Worm (Caenorhabditis elegans) whole organism, L4 larva: ENCODE measurements around the gene K05F6.14.
"Not testable (repeated sequence)": the region's sequence is repeated elsewhere in the genome, so short reads cannot be mapped to it uniquely, and the experiment has no call there.

ENCODE experiments used
- D1046.2 ChIP-seq: fragments of 200-800 bp; sonication (Bioruptor generic); IDR thresholded peaks from 2 replicates; pipeline ENCODE4 v1.3.6; 2022; ENCODE audit warnings: missing genetic modification characterization, missing compliant biosample characterization
- F26F4.8 ChIP-seq: fragments of 200-800 bp; sonication (Bioruptor generic); conservative IDR thresholded peaks from 2 replicates; pipeline ENCODE4 v1.3.6; 2022; ENCODE audit warnings: missing genetic modification characterization, missing compliant biosample characterization
- F37D6.2 ChIP-seq: sonication (generic microtip); optimal IDR thresholded peaks from 2 replicates; lab custom pipeline; 2016; ENCODE audit warnings: mild to moderate bottlenecking, missing genetic modification characterization, missing compliant biosample characterization
- F44E2.7 ChIP-seq: fragments of 200-800 bp; sonication (Bioruptor generic); IDR thresholded peaks from 2 replicates; pipeline ENCODE4 v2.1.2; 2022; ENCODE audit warnings: missing genetic modification characterization, missing compliant biosample characterization
- F49E8.2 ChIP-seq: sonication (generic microtip); optimal IDR thresholded peaks from 2 replicates; lab custom pipeline; 2016; ENCODE audit warnings: missing compliant biosample characterization, mild to moderate bottlenecking, missing genetic modification characterization, borderline replicate concordance
- T26A8.4 ChIP-seq: fragments of 200-800 bp; sonication (Bioruptor generic); IDR thresholded peaks from 2 replicates; pipeline ENCODE4 v1.3.6; 2022; ENCODE audit warnings: missing genetic modification characterization, missing compliant biosample characterization
- Y75B8A.6 ChIP-seq: fragments of 200-800 bp; sonication (Bioruptor generic); IDR thresholded peaks from 2 replicates; pipeline ENCODE4 v1.3.6; 2022; ENCODE audit warnings: missing genetic modification reagents, missing genetic modification characterization, missing compliant biosample characterization
- aha-1 ChIP-seq: fragments of 150-350 bp; peaks from one replicate; lab custom pipeline; 2014; ENCODE audit warnings: missing biosample characterization, missing genetic modification characterization
- aly-2 ChIP-seq: sonication (generic microtip); optimal IDR thresholded peaks from 2 replicates; lab custom pipeline; 2018; ENCODE audit warnings: missing biosample characterization, missing genetic modification characterization
- ama-1 ChIP-seq: fragments of 150-350 bp; optimal IDR thresholded peaks from 2 replicates; lab custom pipeline; 2014; ENCODE audit warnings: inconsistent platforms, mixed read lengths
- daf-16 ChIP-seq, 3 experiments: sonication (generic microtip); optimal IDR thresholded peaks; 2 replicates each; lab custom pipeline; 2016 to 2017; ENCODE audit warnings: missing genetic modification characterization in 3 of 3, missing genetic modification reagents in 3 of 3, mild to moderate bottlenecking in 2 of 3, missing compliant biosample characterization in 2 of 3, missing biosample characterization in 1 of 3, moderate library complexity in 1 of 3
- egl-27 ChIP-seq: sonication (generic microtip); optimal IDR thresholded peaks from 3 replicates; lab custom pipeline; 2017; ENCODE audit warnings: missing biosample characterization, missing genetic modification reagents, missing genetic modification characterization
- egl-43 ChIP-seq: fragments of 200-800 bp; sonication (Bioruptor generic); IDR thresholded peaks from 2 replicates; pipeline ENCODE4 v1.3.6; 2022; ENCODE audit warnings: missing genetic modification reagents, missing genetic modification characterization, missing compliant biosample characterization
- fkh-10 ChIP-seq: fragments of 150-350 bp; optimal IDR thresholded peaks from 2 replicates; lab custom pipeline; 2014; ENCODE audit warnings: missing biosample characterization, missing genetic modification reagents, missing genetic modification characterization
- hlh-30 ChIP-seq: sonication (generic microtip); optimal IDR thresholded peaks from 2 replicates; lab custom pipeline; 2017; ENCODE audit warnings: antibody characterized with exemption, mild to moderate bottlenecking, missing genetic modification characterization, missing compliant biosample characterization; ENCODE audit not compliant: insufficient read depth
- lin-1 ChIP-seq: fragments of 200-800 bp; sonication (Bioruptor generic); IDR thresholded peaks from 2 replicates; pipeline ENCODE4 v1.3.6; 2022; ENCODE audit warnings: missing genetic modification reagents, missing genetic modification characterization, missing compliant biosample characterization
- lin-13 ChIP-seq: fragments of 150-350 bp; optimal IDR thresholded peaks from 2 replicates; lab custom pipeline; 2014; ENCODE audit warnings: missing biosample characterization, missing genetic modification reagents, missing genetic modification characterization
- lin-38 ChIP-seq: fragments of 200-800 bp; sonication (Bioruptor generic); IDR thresholded peaks from 2 replicates; pipeline ENCODE4 v1.3.6; 2022; ENCODE audit warnings: missing genetic modification reagents, missing genetic modification characterization, missing compliant biosample characterization
- madf-5 ChIP-seq, 2 experiments: fragments of 200-800 bp; sonication (Bioruptor generic); IDR thresholded peaks; 2 replicates each; pipeline ENCODE4 v1.3.6; 2022; ENCODE audit warnings: missing compliant biosample characterization in 2 of 2, missing genetic modification characterization in 2 of 2
- nhr-11 ChIP-seq: fragments of 150-350 bp; optimal IDR thresholded peaks from 2 replicates; lab custom pipeline; 2014; ENCODE audit warnings: missing biosample characterization, missing genetic modification characterization
- nhr-237 ChIP-seq: sonication (generic microtip); optimal IDR thresholded peaks from 2 replicates; lab custom pipeline; 2017; ENCODE audit warnings: missing biosample characterization, missing genetic modification characterization
- nhr-42 ChIP-seq: fragments of 200-800 bp; sonication (Bioruptor generic); IDR thresholded peaks from 2 replicates; pipeline ENCODE4 v1.3.6; 2022; ENCODE audit warnings: missing genetic modification characterization, missing compliant biosample characterization
- nhr-77 ChIP-seq: fragments of 150-350 bp; optimal IDR thresholded peaks from 2 replicates; lab custom pipeline; 2014; ENCODE audit warnings: missing biosample characterization, missing genetic modification characterization
- php-3 ChIP-seq: fragments of 200-800 bp; sonication (Bioruptor generic); IDR thresholded peaks from 2 replicates; pipeline ENCODE4 v1.3.6; 2022; ENCODE audit warnings: missing genetic modification reagents, missing genetic modification characterization, missing compliant biosample characterization
- skn-1 ChIP-seq: fragments of 150-350 bp; optimal IDR thresholded peaks from 2 replicates; lab custom pipeline; 2014; ENCODE audit warnings: missing biosample characterization, missing genetic modification characterization
- unc-62 ChIP-seq, 3 experiments: fragments of 150-350 bp in 1 of 3; sonication (generic microtip); optimal IDR thresholded peaks in 2 of 3; peaks in 1 of 3; 1 replicate in 1 of 3; 2 replicates in 2 of 3; lab custom pipeline; 2014 to 2017; ENCODE audit warnings: missing biosample characterization in 3 of 3, missing genetic modification characterization in 3 of 3, missing genetic modification reagents in 3 of 3, missing genotype in 1 of 3
- zip-2 ChIP-seq: fragments of 150-350 bp; optimal IDR thresholded peaks from 2 replicates; lab custom pipeline; 2014; ENCODE audit warnings: missing biosample characterization, missing genetic modification characterization
- ztf-7 ChIP-seq: fragments of 150-350 bp; optimal IDR thresholded peaks from 2 replicates; lab custom pipeline; 2014; ENCODE audit warnings: missing biosample characterization, missing genetic modification characterization

Gene K05F6.14

DNA sequence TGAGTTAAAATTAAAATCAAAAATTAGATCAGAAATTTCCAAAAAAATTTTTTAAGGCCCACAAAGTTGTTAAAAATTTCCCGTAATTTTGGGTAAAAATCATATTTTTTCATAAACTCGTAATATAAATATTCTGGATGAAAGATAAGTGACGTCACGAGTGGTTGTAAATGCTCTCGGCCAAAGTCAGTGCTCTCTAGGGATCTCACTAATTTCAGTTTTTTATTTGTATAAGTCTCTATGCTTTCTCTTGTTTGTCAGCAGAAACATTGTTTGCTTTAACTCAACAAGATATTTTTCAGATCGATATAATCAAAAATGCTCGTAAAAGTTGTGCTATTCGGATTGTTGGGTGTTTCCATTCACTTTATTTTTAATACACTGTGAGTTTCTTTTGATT lies 18.8 kb upstream of the K05F6.14 start, which contains the start of gene K05F6.4:
Gene K05F6.4, plus strand, starts transcription at position 301 of the 400 bp plus-strand sequence.
- not testable (repeated sequence) for TF ChIP-seq nhr-237 (tag; lab: Kevin White, UChicago); skn-1 (tag; lab: Kevin White, UChicago); daf-16 (GFP tag; optimal IDR thresholded peaks at IDR 0.05; lab: Kevin White, UChicago); daf-16 (tag; optimal IDR thresholded peaks at IDR 0.05; lab: Kevin White, UChicago)

DNA sequence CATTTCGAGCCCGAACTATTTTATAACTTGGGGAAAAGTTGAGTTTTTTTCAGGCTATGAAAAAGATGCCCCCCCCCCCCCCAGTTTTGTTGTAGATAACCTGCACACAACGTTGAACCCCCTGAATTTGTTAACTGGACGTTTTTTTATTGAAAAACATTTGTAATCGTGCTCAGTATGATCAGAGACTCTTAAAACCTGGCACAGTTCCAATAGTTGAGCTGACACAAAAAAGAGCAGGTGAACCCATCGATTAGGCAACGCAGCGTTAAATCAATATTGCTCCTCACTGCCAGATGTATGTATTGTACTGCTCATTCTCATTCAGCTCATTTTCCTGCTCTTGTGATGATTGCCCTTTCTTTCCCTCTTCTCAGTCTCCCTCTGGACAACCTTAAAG lies 16.3 kb upstream of the K05F6.14 start, which contains the start of gene K05F6.12:
Gene K05F6.12, plus strand, starts transcription at position 301 of the 400 bp plus-strand sequence.
- no peak for TF ChIP-seq F26F4.8
- no peak for TF ChIP-seq egl-27 (tag; lab: Kevin White, UChicago)
- peak in 1 of 2 experiments; percentile 33 for TF ChIP-seq unc-62 (GFP tag; optimal IDR thresholded peaks at IDR 0.05 in 1 of 2; lab: Kevin White, UChicago)
- TF ChIP-seq unc-62 (tag; optimal IDR thresholded peaks at IDR 0.05; lab: Kevin White, UChicago) = no peak
- no peak for TF ChIP-seq D1046.2 (GFP tag; lab: Robert Waterston, UW)
- no peak for TF ChIP-seq F37D6.2 (tag; lab: Kevin White, UChicago)

DNA sequence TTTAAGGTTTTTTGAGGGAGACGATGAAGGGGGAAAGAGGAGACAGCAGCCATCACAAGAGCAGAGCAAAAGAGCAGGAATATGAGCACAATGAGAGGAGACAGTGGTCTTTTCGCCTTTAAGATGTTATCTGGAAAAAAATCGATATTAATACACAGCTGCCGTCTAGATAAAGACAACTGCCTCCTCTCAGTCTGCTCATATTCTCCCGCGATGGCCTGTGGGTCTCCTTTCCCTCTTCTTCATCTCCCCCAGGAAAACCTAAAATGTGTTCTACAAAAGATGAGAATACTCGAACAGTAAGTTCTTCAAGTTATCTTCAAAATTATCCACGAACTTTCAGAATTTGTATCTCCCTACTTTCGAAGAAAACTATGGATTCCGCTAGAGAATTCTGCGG lies 11.5 kb upstream of the K05F6.14 start, which contains the start of the genes fbxb-52 and fbxb-51:
Gene fbxb-52, minus strand, starts transcription at position 101 of the 400 bp plus-strand sequence.
Gene fbxb-51, plus strand, starts transcription at position 212 of the 400 bp plus-strand sequence.
- TF ChIP-seq ama-1 (lab: Kevin White, UChicago) (no peak), unc-62 (GFP tag; optimal IDR thresholded peaks at IDR 0.05 in 1 of 2; lab: Kevin White, UChicago) (no peak), unc-62 (tag; optimal IDR thresholded peaks at IDR 0.05; lab: Kevin White, UChicago) (no peak), aha-1 (tag; lab: Kevin White, UChicago) (peak; percentile 19), nhr-42 (GFP tag; lab: Robert Waterston, UW) (no peak), madf-5 (GFP tag; IDR thresholded peaks at IDR 0.05; lab: Robert Waterston, UW) (no peak), T26A8.4 (GFP tag; lab: Robert Waterston, UW) (no peak), lin-1 (GFP tag; lab: Robert Waterston, UW) (no peak)

DNA sequence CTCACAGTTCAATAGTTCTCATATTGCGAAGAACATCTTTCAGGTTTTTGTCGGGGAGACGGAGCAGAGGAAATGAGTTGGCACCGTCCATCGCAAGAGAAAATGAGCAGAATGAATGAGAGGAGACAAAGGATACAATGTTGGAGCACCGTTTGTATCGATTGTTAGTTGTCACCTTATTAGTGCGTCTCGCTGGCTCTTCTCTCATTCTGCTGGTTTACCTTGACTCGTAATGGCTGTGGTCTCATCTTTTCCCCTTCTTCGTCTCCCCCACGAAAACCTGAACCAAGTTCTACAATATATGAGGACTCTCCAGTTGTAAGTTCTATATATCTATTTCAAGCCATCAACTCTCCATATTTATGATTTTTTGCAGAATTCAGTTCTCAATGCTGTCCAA lies 5.7 kb upstream of the K05F6.14 start, which contains the start of the genes fbxb-54 and fbxb-50:
Gene fbxb-54, minus strand, starts transcription at position 101 of the 400 bp plus-strand sequence.
Gene fbxb-50, plus strand, starts transcription at position 227 of the 400 bp plus-strand sequence.
- TF ChIP-seq Y75B8A.6 (GFP tag; lab: Robert Waterston, UW); F49E8.2; php-3: not testable (repeated sequence)

DNA sequence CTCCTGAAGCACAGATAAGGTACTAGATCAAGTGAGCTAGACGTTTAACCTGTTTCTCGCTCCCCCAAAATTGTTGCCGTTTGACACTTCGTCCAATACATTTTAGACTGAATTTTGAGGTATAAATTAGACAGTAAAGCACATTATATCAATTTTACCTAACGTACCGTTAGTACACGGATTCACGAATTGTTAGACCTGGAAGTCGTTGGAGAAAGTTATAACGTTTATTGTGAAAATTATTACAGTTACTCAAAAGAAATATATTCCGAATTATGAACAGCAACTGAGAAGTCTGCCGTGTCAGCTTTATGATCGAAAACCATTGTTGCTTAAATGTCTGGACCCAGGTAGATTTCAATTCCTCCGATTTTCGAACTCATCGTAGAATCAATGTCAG lies 1.1 kb upstream of the K05F6.14 start:
- TF ChIP-seq unc-62 (GFP tag; optimal IDR thresholded peaks at IDR 0.05 in 1 of 2; lab: Kevin White, UChicago) (peak in 1 of 2 experiments; percentile 41), unc-62 (tag; optimal IDR thresholded peaks at IDR 0.05; lab: Kevin White, UChicago) (no peak), zip-2 (tag; lab: Kevin White, UChicago) (no peak), nhr-77 (tag; lab: Kevin White, UChicago) (no peak), lin-38 (no peak)

DNA sequence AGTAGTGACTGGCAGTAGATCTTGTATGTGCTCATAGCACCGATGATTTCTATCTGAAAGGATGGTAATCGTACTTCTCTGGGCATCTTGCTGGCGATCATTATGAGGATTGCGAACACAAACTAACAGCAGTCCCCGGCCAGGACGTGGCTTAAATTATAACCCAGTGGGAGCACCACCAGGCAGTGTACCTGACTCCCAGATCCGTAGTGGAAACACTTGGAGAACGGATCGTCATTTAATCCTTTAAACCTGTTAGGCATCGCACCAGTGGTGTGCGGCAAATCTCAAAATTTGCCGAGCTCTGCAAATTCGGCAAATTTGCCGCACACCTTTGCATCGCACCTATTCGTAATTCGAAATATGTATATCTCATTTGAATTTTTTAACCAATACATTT lies 5.7 kb downstream of the K05F6.14 start, which contains the start of gene K05F6.8:
Gene K05F6.8, minus strand, starts transcription at position 101 of the 400 bp plus-strand sequence.
- TF ChIP-seq aly-2 (tag; lab: Kevin White, UChicago) = no peak
- no peak for TF ChIP-seq ztf-7
- TF ChIP-seq egl-43 (GFP tag; lab: Robert Waterston, UW) = no peak
- TF ChIP-seq lin-13 = no peak
- no peak for TF ChIP-seq F44E2.7 (GFP tag; lab: Robert Waterston, UW)
- TF ChIP-seq daf-16 (GFP tag; optimal IDR thresholded peaks at IDR 0.05; lab: Kevin White, UChicago) = no peak
- TF ChIP-seq daf-16 (tag; optimal IDR thresholded peaks at IDR 0.05; lab: Kevin White, UChicago) = no peak
- no peak for TF ChIP-seq nhr-77 (tag; lab: Kevin White, UChicago)
- no peak for TF ChIP-seq hlh-30 (tag; lab: Kevin White, UChicago)
- TF ChIP-seq fkh-10 (GFP tag; lab: Kevin White, UChicago) = no peak
- TF ChIP-seq nhr-11 = no peak
